Worm (Caenorhabditis elegans) whole organism, young adult: ENCODE data around the gene R04B3.1.

Source experiments
- B0261.1 ChIP-seq: sonication (generic microtip); optimal IDR thresholded peaks from 2 replicates; lab custom pipeline; 2016; ENCODE audit warnings: mild to moderate bottlenecking, missing genetic modification characterization, moderate library complexity, missing compliant biosample characterization
- B0336.3 ChIP-seq: fragments of 200-800 bp; sonication (Bioruptor generic); IDR thresholded peaks from 2 replicates; pipeline ENCODE4 v1.3.6; 2022; ENCODE audit warnings: missing genetic modification characterization, missing compliant biosample characterization
- F22D6.2 ChIP-seq: sonication (generic microtip); optimal IDR thresholded peaks from 2 replicates; lab custom pipeline; 2016; ENCODE audit warnings: mild to moderate bottlenecking, missing genetic modification characterization, missing compliant biosample characterization
- T26A5.8 ChIP-seq: sonication (generic microtip); optimal IDR thresholded peaks from 2 replicates; lab custom pipeline; 2016; ENCODE audit warnings: missing genetic modification characterization, missing compliant biosample characterization
- akir-1 ChIP-seq: fragments of 200-800 bp; sonication (Bioruptor generic); optimal IDR thresholded peaks from 2 replicates; lab custom pipeline; 2018; ENCODE audit warnings: mild to moderate bottlenecking, missing genetic modification characterization, moderate library complexity, missing compliant biosample characterization
- aptf-2 ChIP-seq: fragments of 200-800 bp; sonication (Bioruptor generic); conservative IDR thresholded peaks from 2 replicates; pipeline ENCODE4 v1.3.6; 2022; ENCODE audit warnings: missing genetic modification reagents, missing genetic modification characterization, missing compliant biosample characterization
- athp-1 ChIP-seq: sonication (generic microtip); optimal IDR thresholded peaks from 2 replicates; lab custom pipeline; 2017; ENCODE audit warnings: mild to moderate bottlenecking, missing genetic modification characterization, missing compliant biosample characterization
- cebp-2 ChIP-seq: fragments of 200-800 bp; sonication (Bioruptor generic); IDR thresholded peaks from 2 replicates; pipeline ENCODE4 v1.3.6; 2022; ENCODE audit warnings: missing genetic modification characterization, missing compliant biosample characterization
- ceh-79 ChIP-seq: sonication (generic microtip); optimal IDR thresholded peaks from 2 replicates; lab custom pipeline; 2017; ENCODE audit warnings: mild to moderate bottlenecking, missing genetic modification characterization, missing compliant biosample characterization
- ceh-91 ChIP-seq: fragments of 200-800 bp; sonication (Bioruptor generic); IDR thresholded peaks from 2 replicates; pipeline ENCODE4 v1.3.6; 2022; ENCODE audit warnings: missing genetic modification reagents, missing genetic modification characterization, missing compliant biosample characterization
- chd-7 ChIP-seq: sonication (generic microtip); optimal IDR thresholded peaks from 2 replicates; lab custom pipeline; 2016; ENCODE audit warnings: mild to moderate bottlenecking, missing genetic modification characterization, moderate library complexity, missing compliant biosample characterization
- efl-1 ChIP-seq: fragments of 150-350 bp; optimal IDR thresholded peaks from 2 replicates; lab custom pipeline; 2014; ENCODE audit warnings: missing biosample characterization, missing genetic modification reagents, missing genetic modification characterization
- egrh-3 ChIP-seq: fragments of 200-800 bp; sonication (Bioruptor generic); IDR thresholded peaks from 2 replicates; pipeline ENCODE4 v1.3.6; 2022; ENCODE audit warnings: missing genetic modification reagents, missing genetic modification characterization, missing compliant biosample characterization
- ets-4 ChIP-seq: fragments of 200-800 bp; sonication (Bioruptor generic); optimal IDR thresholded peaks from 2 replicates; lab custom pipeline; 2018; ENCODE audit warnings: mild to moderate bottlenecking, missing genetic modification characterization, missing compliant biosample characterization
- fkh-3 ChIP-seq: sonication (generic microtip); optimal IDR thresholded peaks from 2 replicates; lab custom pipeline; 2016; ENCODE audit warnings: mild to moderate bottlenecking, missing genetic modification characterization, missing compliant biosample characterization
- gei-17 ChIP-seq: fragments of 200-800 bp; sonication (Bioruptor generic); optimal IDR thresholded peaks from 2 replicates; lab custom pipeline; 2018; ENCODE audit warnings: mild to moderate bottlenecking, missing genetic modification characterization, missing compliant biosample characterization
- hmg-1.2 ChIP-seq: fragments of 200-800 bp; sonication (Bioruptor generic); IDR thresholded peaks from 2 replicates; pipeline ENCODE4 v1.3.6; 2022; ENCODE audit warnings: missing genetic modification reagents, missing genetic modification characterization, missing compliant biosample characterization
- hmg-20 ChIP-seq: fragments of 200-800 bp; sonication (Bioruptor generic); IDR thresholded peaks from 2 replicates; pipeline ENCODE4 v1.3.6; 2022; ENCODE audit warnings: missing genetic modification reagents, missing genetic modification characterization, missing compliant biosample characterization
- hsf-1 ChIP-seq: fragments of 200-800 bp; sonication (Bioruptor generic); IDR thresholded peaks from 2 replicates; pipeline ENCODE4 v1.3.6; 2022; ENCODE audit warnings: missing genetic modification reagents, missing genetic modification characterization, missing compliant biosample characterization
- lin-26 ChIP-seq: fragments of 200-800 bp; sonication (Bioruptor generic); IDR thresholded peaks from 2 replicates; pipeline ENCODE4 v1.3.6; 2022; ENCODE audit warnings: missing genetic modification reagents, missing genetic modification characterization, missing compliant biosample characterization
- lin-54 ChIP-seq: fragments of 200-800 bp; sonication (Bioruptor generic); optimal IDR thresholded peaks from 2 replicates; lab custom pipeline; 2018; ENCODE audit warnings: mild to moderate bottlenecking, missing genetic modification characterization, missing compliant biosample characterization
- lir-1 ChIP-seq: fragments of 200-800 bp; sonication (Bioruptor generic); conservative IDR thresholded peaks from 2 replicates; pipeline ENCODE4 v1.3.6; 2022; ENCODE audit warnings: missing genetic modification reagents, missing genetic modification characterization, missing compliant biosample characterization
- lsy-27 ChIP-seq: sonication (generic microtip); optimal IDR thresholded peaks from 2 replicates; lab custom pipeline; 2017; ENCODE audit warnings: missing genetic modification characterization, mild to moderate bottlenecking, missing compliant biosample characterization, antibody characterized with exemption, missing genotype, borderline replicate concordance; ENCODE audit not compliant: insufficient read depth
- madf-3 ChIP-seq: fragments of 200-800 bp; sonication (Bioruptor generic); IDR thresholded peaks from 2 replicates; pipeline ENCODE4 v1.3.6; 2022; ENCODE audit warnings: missing genetic modification reagents, missing genetic modification characterization, missing compliant biosample characterization
- madf-6 ChIP-seq: fragments of 200-800 bp; sonication (Bioruptor generic); IDR thresholded peaks from 2 replicates; pipeline ENCODE4 v1.3.6; 2022; ENCODE audit warnings: missing genetic modification reagents, missing genetic modification characterization, missing compliant biosample characterization
- madf-8 ChIP-seq: fragments of 200-800 bp; sonication (Bioruptor generic); conservative IDR thresholded peaks from 2 replicates; pipeline ENCODE4 v1.3.6; 2022; ENCODE audit warnings: missing genetic modification reagents, missing genetic modification characterization, missing compliant biosample characterization
- nhr-120 ChIP-seq: fragments of 200-800 bp; sonication (Bioruptor generic); IDR thresholded peaks from 2 replicates; pipeline ENCODE4 v1.3.6; 2022; ENCODE audit warnings: missing genetic modification characterization, missing compliant biosample characterization
- nhr-179 ChIP-seq: sonication (generic microtip); optimal IDR thresholded peaks from 2 replicates; lab custom pipeline; 2016; ENCODE audit warnings: mild to moderate bottlenecking, missing genetic modification characterization, missing compliant biosample characterization
- rcor-1 ChIP-seq: fragments of 200-800 bp; sonication (Bioruptor generic); IDR thresholded peaks from 2 replicates; pipeline ENCODE4 v1.3.6; 2022; ENCODE audit warnings: missing genetic modification reagents, missing genetic modification characterization, missing compliant biosample characterization
- repo-1 ChIP-seq: sonication (generic microtip); optimal IDR thresholded peaks from 2 replicates; lab custom pipeline; 2017; ENCODE audit warnings: mild to moderate bottlenecking, missing genetic modification characterization, missing compliant biosample characterization
- sea-2 ChIP-seq: fragments of 200-800 bp; sonication (Bioruptor generic); IDR thresholded peaks from 2 replicates; pipeline ENCODE4 v1.3.6; 2022; ENCODE audit warnings: missing genetic modification characterization, missing compliant biosample characterization
- snpc-3.4 ChIP-seq: sonication (generic microtip); optimal IDR thresholded peaks from 2 replicates; lab custom pipeline; 2017; ENCODE audit warnings: missing genetic modification characterization, mild to moderate bottlenecking, missing compliant biosample characterization, antibody characterized with exemption, moderate library complexity, missing genotype, missing genetic modification reagents
- unc-130 ChIP-seq: sonication (generic microtip); optimal IDR thresholded peaks from 2 replicates; lab custom pipeline; 2016; ENCODE audit warnings: missing genetic modification reagents, missing genetic modification characterization, missing compliant biosample characterization
- xnd-1 ChIP-seq: sonication (generic microtip); optimal IDR thresholded peaks from 2 replicates; lab custom pipeline; 2016; ENCODE audit warnings: missing genotype, missing genetic modification reagents, missing genetic modification characterization, missing compliant biosample characterization
- zim-3 ChIP-seq: sonication (generic microtip); optimal IDR thresholded peaks from 2 replicates; lab custom pipeline; 2017; ENCODE audit warnings: mild to moderate bottlenecking, missing genetic modification characterization, moderate library complexity, missing compliant biosample characterization
- ztf-25 ChIP-seq: fragments of 200-800 bp; sonication (Bioruptor generic); IDR thresholded peaks from 2 replicates; pipeline ENCODE4 v1.3.6; 2022; ENCODE audit warnings: missing genetic modification reagents, missing genetic modification characterization, missing compliant biosample characterization

R04B3.1 gene

DNA sequence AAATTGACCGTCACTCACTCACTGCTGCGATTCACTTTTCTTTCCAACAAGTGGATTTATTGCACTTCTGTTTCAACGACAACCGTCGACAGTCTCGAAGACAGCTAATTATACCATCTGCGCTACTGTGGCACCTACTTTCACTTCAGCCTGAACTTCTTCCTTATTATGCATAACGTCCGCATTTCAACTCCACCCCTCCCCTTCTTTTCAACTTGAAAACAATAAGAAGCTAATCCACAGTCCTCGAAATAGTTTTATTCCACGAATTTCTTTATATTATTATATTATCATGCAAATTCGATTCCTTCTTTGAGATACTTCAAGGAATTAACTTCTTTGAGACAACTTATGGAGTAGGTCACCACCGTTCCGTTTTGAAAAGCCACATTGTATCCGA is at the start of gene R04B3.1:
Gene R04B3.1 (minus strand): TSS at position 101 of the 400 bp plus-strand sequence.
- TF ChIP-seq madf-3 (GFP tag; lab: Robert Waterston, UW) (no peak), unc-130 (GFP tag; lab: Kevin White, UChicago) (no peak), fkh-3 (no peak), lsy-27 (tag; lab: Kevin White, UChicago) (no peak), nhr-179 (no peak), madf-8 (GFP tag; lab: Robert Waterston, UW) (no peak), ztf-25 (no peak), lin-26 (GFP tag; lab: Robert Waterston, UW) (no peak), B0261.1 (tag; lab: Kevin White, UChicago) (no peak), athp-1 (no peak), ets-4 (no peak)

ce11 chrX:2520461-2520860 is 49.3 kb upstream of the R04B3.1 start:
- TF ChIP-seq zim-3 (tag; lab: Kevin White, UChicago) (no peak), repo-1 (tag; lab: Kevin White, UChicago) (no peak), hmg-1.2 (no peak), snpc-3.4 (no peak), nhr-179 (no peak), cebp-2 (no peak), fkh-3 (no peak), T26A5.8 (tag; lab: Kevin White, UChicago) (no peak), B0336.3 (GFP tag; lab: Robert Waterston, UW) (no peak), madf-6 (GFP tag; lab: Robert Waterston, UW) (no peak), xnd-1 (tag; lab: Kevin White, UChicago) (no peak), hmg-20 (no peak), aptf-2 (GFP tag; lab: Robert Waterston, UW) (no peak), ceh-91 (GFP tag; lab: Robert Waterston, UW) (no peak), nhr-120 (GFP tag; lab: Robert Waterston, UW) (no peak), efl-1 (GFP tag; lab: Kevin White, UChicago) (no peak), B0261.1 (tag; lab: Kevin White, UChicago) (no peak)

ce11 chrX:2516949-2517696 is 45.9 kb upstream of the R04B3.1 start:
- TF ChIP-seq zim-3 (tag; lab: Kevin White, UChicago) (no peak), ceh-79 (tag; lab: Kevin White, UChicago) (no peak), lir-1 (GFP tag; lab: Robert Waterston, UW) (no peak), egrh-3 (GFP tag; lab: Robert Waterston, UW) (peak; percentile 65; the same call in 1 of the 2 replicates), akir-1 (no peak)

DNA sequence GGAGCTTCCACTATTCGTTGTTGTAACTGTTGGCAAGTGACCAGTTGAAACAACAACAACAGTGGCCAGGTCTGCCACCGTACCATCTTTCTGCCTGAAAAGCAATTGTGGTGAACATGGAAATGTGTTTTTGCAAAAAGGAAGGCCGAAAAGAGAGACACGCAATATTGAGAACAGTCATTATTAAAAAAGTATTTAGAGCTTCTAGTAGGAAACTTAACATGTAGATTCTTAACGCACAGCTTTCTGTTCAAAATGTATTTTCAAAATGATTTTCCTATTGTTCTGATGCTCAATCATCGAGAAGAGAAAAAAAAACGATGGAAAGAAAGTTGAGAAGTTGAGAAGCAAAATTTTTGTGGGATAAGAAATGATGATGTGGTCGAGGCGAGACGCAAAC is 44.0 kb upstream of the R04B3.1 start, which contains the start of gene syg-1:
Gene syg-1 (minus strand): TSS at position 101 of the 400 bp plus-strand sequence.
- TF ChIP-seq rcor-1 (GFP tag; lab: Robert Waterston, UW) (no peak), sea-2 (GFP tag; lab: Robert Waterston, UW) (no peak), gei-17 (GFP tag; lab: Kevin White, UChicago) (no peak), F22D6.2 (no peak), hsf-1 (GFP tag; lab: Robert Waterston, UW) (no peak), ceh-91 (GFP tag; lab: Robert Waterston, UW) (no peak), lin-54 (no peak), chd-7 (tag; lab: Kevin White, UChicago) (no peak)
